Fruit fly (Drosophila melanogaster) whole organism, embryonic: Measurements from ENCODE around the gene Upf1.

Source experiments
- Bteb2 ChIP-seq: fragments of 200-800 bp; sonication (Bioruptor generic); optimal IDR thresholded peaks from 2 replicates; lab custom pipeline; 2016; ENCODE audit warnings: missing biosample characterization, missing genetic modification characterization
- C15 ChIP-seq: fragments of 200-800 bp; sonication (Bioruptor generic); IDR thresholded peaks from 3 replicates; pipeline ENCODE4 v1.3.6; 2022; ENCODE audit warnings: missing biosample characterization, missing genetic modification characterization
- CG10147 ChIP-seq: fragments of 200-800 bp; sonication (Bioruptor generic); optimal IDR thresholded peaks from 2 replicates; lab custom pipeline; 2019; ENCODE audit warnings: missing biosample characterization, mild to moderate bottlenecking, missing genetic modification characterization, moderate library complexity
- CG11504 ChIP-seq: fragments of 200-800 bp; sonication (Bioruptor generic); optimal IDR thresholded peaks from 3 replicates; lab custom pipeline; 2019; ENCODE audit warnings: missing biosample characterization, mild to moderate bottlenecking, missing genetic modification characterization, moderate library complexity
- CG12744 ChIP-seq: fragments of 200-800 bp; sonication (Bioruptor generic); optimal IDR thresholded peaks from 2 replicates; lab custom pipeline; 2016; ENCODE audit warnings: missing biosample characterization, missing genetic modification characterization
- CG13624 ChIP-seq: fragments of 200-800 bp; sonication (Bioruptor generic); optimal IDR thresholded peaks from 2 replicates; lab custom pipeline; 2016; ENCODE audit warnings: missing biosample characterization, missing genetic modification characterization
- CG14860 ChIP-seq: fragments of 200-800 bp; sonication (Bioruptor generic); IDR thresholded peaks from 3 replicates; pipeline ENCODE4 v1.3.6; 2022; ENCODE audit warnings: missing biosample characterization, missing genetic modification characterization; ENCODE audit not compliant: partially characterized antibody
- CG18262 ChIP-seq: fragments of 200-800 bp; optimal IDR thresholded peaks from 3 replicates; lab custom pipeline; 2019; ENCODE audit warnings: missing biosample characterization, mild to moderate bottlenecking, missing genetic modification characterization, moderate library complexity
- CG18619 ChIP-seq: fragments of 200-800 bp; sonication (Bioruptor generic); optimal IDR thresholded peaks from 3 replicates; lab custom pipeline; 2017; ENCODE audit warnings: missing biosample characterization, mild to moderate bottlenecking, missing genetic modification characterization
- CG2116 ChIP-seq: fragments of 200-800 bp; sonication (Bioruptor generic); optimal IDR thresholded peaks from 3 replicates; lab custom pipeline; 2018; ENCODE audit warnings: missing biosample characterization, mild to moderate bottlenecking, missing genetic modification characterization
- CG2712 ChIP-seq: fragments of 200-800 bp; optimal IDR thresholded peaks from 3 replicates; lab custom pipeline; 2019; ENCODE audit warnings: missing biosample characterization, mild to moderate bottlenecking, missing genetic modification characterization, moderate library complexity
- CG2889 ChIP-seq: fragments of 200-800 bp; sonication (Bioruptor generic); IDR thresholded peaks from 3 replicates; pipeline ENCODE4 v1.3.6; 2022; ENCODE audit warnings: missing biosample characterization, missing genetic modification characterization
- CG3065 ChIP-seq: fragments of 200-800 bp; sonication (Bioruptor generic); optimal IDR thresholded peaks from 2 replicates; lab custom pipeline; 2016; ENCODE audit warnings: missing biosample characterization, missing genetic modification characterization
- CG33213 ChIP-seq: fragments of 200-800 bp; sonication (Bioruptor generic); optimal IDR thresholded peaks from 3 replicates; lab custom pipeline; 2016; ENCODE audit warnings: missing biosample characterization, missing genetic modification characterization
- CG3726 ChIP-seq: fragments of 200-800 bp; sonication (Bioruptor generic); IDR thresholded peaks from 3 replicates; pipeline ENCODE4, ENCODE4 v1.3.6; 2022; ENCODE audit warnings: missing biosample characterization, missing genetic modification characterization
- CG4328 ChIP-seq: fragments of 200-800 bp; sonication (Bioruptor generic); optimal IDR thresholded peaks from 3 replicates; lab custom pipeline; 2017; ENCODE audit warnings: missing biosample characterization, missing genetic modification reagents, missing genetic modification characterization
- CG4424 ChIP-seq: fragments of 200-800 bp; sonication (Bioruptor generic); optimal IDR thresholded peaks from 3 replicates; lab custom pipeline; 2016; ENCODE audit warnings: missing biosample characterization, missing genetic modification characterization
- CG5245 ChIP-seq: fragments of 200-800 bp; sonication (Bioruptor generic); optimal IDR thresholded peaks from 3 replicates; lab custom pipeline; 2016; ENCODE audit warnings: missing biosample characterization, missing genetic modification characterization
- CG6689 ChIP-seq: fragments of 200-800 bp; sonication (Bioruptor generic); IDR thresholded peaks from 2 replicates; pipeline ENCODE4 v1.3.6; 2022; ENCODE audit warnings: missing biosample characterization, missing genetic modification characterization
- CG9437 ChIP-seq: fragments of 200-800 bp; sonication (Bioruptor generic); optimal IDR thresholded peaks from 2 replicates; lab custom pipeline; 2018; ENCODE audit warnings: missing biosample characterization, mild to moderate bottlenecking, missing genetic modification characterization
- CG9817 ChIP-seq: fragments of 200-800 bp; sonication (Bioruptor generic); optimal IDR thresholded peaks from 2 replicates; lab custom pipeline; 2018; ENCODE audit warnings: missing biosample characterization, mild to moderate bottlenecking, missing genetic modification characterization, moderate library complexity
- CHES-1-like ChIP-seq: fragments of 200-800 bp; sonication (Bioruptor generic); optimal IDR thresholded peaks from 2 replicates; lab custom pipeline; 2016; ENCODE audit warnings: missing biosample characterization, missing genetic modification characterization
- Dfd ChIP-seq, 2 experiments: fragments of >200 bp; optimal IDR thresholded peaks; 2 replicates each; lab custom pipeline; 2017; ENCODE audit warnings: missing biosample characterization in 2 of 2, missing genetic modification characterization in 2 of 2
- Gsc ChIP-seq: fragments of 200-800 bp; sonication (Bioruptor generic); IDR thresholded peaks from 2 replicates; pipeline ENCODE4 v1.3.6; 2022; ENCODE audit warnings: missing biosample characterization, missing genetic modification characterization
- HLHmδ ChIP-seq: fragments of 200-800 bp; sonication (Bioruptor generic); optimal IDR thresholded peaks from 2 replicates; lab custom pipeline; 2018; ENCODE audit warnings: missing biosample characterization, mild to moderate bottlenecking, missing genetic modification characterization, moderate library complexity
- NC2β ChIP-seq: fragments of 200-800 bp; sonication (Bioruptor generic); optimal IDR thresholded peaks from 2 replicates; lab custom pipeline; 2016; ENCODE audit warnings: missing biosample characterization, missing genetic modification characterization
- Optix ChIP-seq: fragments of 200-800 bp; sonication (Bioruptor generic); IDR thresholded peaks from 3 replicates; pipeline ENCODE4 v1.3.6; 2022; ENCODE audit warnings: missing biosample characterization, missing genetic modification characterization
- Scr ChIP-seq: fragments of 200-800 bp; sonication (Bioruptor generic); IDR thresholded peaks from 2 replicates; pipeline ENCODE4 v1.3.6; 2022; ENCODE audit warnings: missing biosample characterization, missing genetic modification characterization; ENCODE audit not compliant: partially characterized antibody
- Six4 ChIP-seq: fragments of 200-800 bp; sonication (Bioruptor generic); optimal IDR thresholded peaks from 2 replicates; lab custom pipeline; 2016; ENCODE audit warnings: missing biosample characterization, missing genetic modification characterization
- Sox102F ChIP-seq: fragments of 200-800 bp; sonication (Bioruptor generic); optimal IDR thresholded peaks from 2 replicates; lab custom pipeline; 2018; ENCODE audit warnings: missing biosample characterization, mild to moderate bottlenecking, missing genetic modification characterization, moderate library complexity
- Tbp ChIP-seq: fragments of >200 bp; optimal IDR thresholded peaks from 2 replicates; lab custom pipeline; 2018; ENCODE audit warnings: missing biosample characterization, missing genetic modification characterization
- Xrp1 ChIP-seq: fragments of 200-800 bp; sonication (Bioruptor generic); IDR thresholded peaks from 2 replicates; pipeline ENCODE4 v1.3.6; 2022; ENCODE audit warnings: missing biosample characterization, missing genetic modification characterization
- btn ChIP-seq: fragments of 200-800 bp; sonication (Bioruptor generic); optimal IDR thresholded peaks from 2 replicates; lab custom pipeline; 2016; ENCODE audit warnings: missing biosample characterization, missing genetic modification characterization
- da ChIP-seq: fragments of 200-800 bp; sonication (Bioruptor generic); optimal IDR thresholded peaks from 2 replicates; lab custom pipeline; 2016; ENCODE audit warnings: missing biosample characterization, missing genetic modification characterization
- eve ChIP-seq, 2 experiments: fragments of >200 bp; optimal IDR thresholded peaks; 2 replicates each; lab custom pipeline; 2017; ENCODE audit warnings: missing biosample characterization in 2 of 2, missing genetic modification characterization in 2 of 2
- fd96Cb ChIP-seq: fragments of 200-800 bp; sonication (Bioruptor generic); optimal IDR thresholded peaks from 2 replicates; lab custom pipeline; 2018; ENCODE audit warnings: missing biosample characterization, mild to moderate bottlenecking, missing genetic modification characterization, moderate library complexity
- gro ChIP-seq: fragments of 200-800 bp; sonication (Bioruptor generic); optimal IDR thresholded peaks from 2 replicates; lab custom pipeline; 2016; ENCODE audit warnings: missing biosample characterization, missing genetic modification characterization
- gsb-n ChIP-seq: fragments of 200-800 bp; sonication (Bioruptor generic); optimal IDR thresholded peaks from 3 replicates; lab custom pipeline; 2018; ENCODE audit warnings: missing biosample characterization, mild to moderate bottlenecking, missing genetic modification characterization
- hb ChIP-seq: fragments of 200-800 bp; sonication (Bioruptor generic); IDR thresholded peaks from 3 replicates; pipeline ENCODE4 v1.3.6; 2022; ENCODE audit warnings: missing biosample characterization, missing genetic modification characterization; ENCODE audit not compliant: partially characterized antibody
- hbn ChIP-seq: fragments of 200-800 bp; sonication (Bioruptor generic); IDR thresholded peaks from 2 replicates; pipeline ENCODE4 v1.3.6; 2022; ENCODE audit warnings: missing biosample characterization, missing genetic modification characterization; ENCODE audit not compliant: partially characterized antibody
- jigr1 ChIP-seq: fragments of 200-800 bp; sonication (Bioruptor generic); IDR thresholded peaks from 3 replicates; pipeline ENCODE4 v1.3.6; 2022; ENCODE audit warnings: missing biosample characterization, missing genetic modification characterization
- mam ChIP-seq: fragments of 200-800 bp; sonication (Bioruptor generic); optimal IDR thresholded peaks from 3 replicates; lab custom pipeline; 2016; ENCODE audit warnings: missing biosample characterization, missing genetic modification characterization
- nom ChIP-seq: fragments of 200-800 bp; sonication (Bioruptor generic); optimal IDR thresholded peaks from 2 replicates; lab custom pipeline; 2017; ENCODE audit warnings: missing biosample characterization, missing genetic modification characterization, mild to moderate bottlenecking, moderate library complexity, missing genetic modification reagents
- org-1 ChIP-seq: fragments of 200-800 bp; sonication (Bioruptor generic); optimal IDR thresholded peaks from 2 replicates; lab custom pipeline; 2017; ENCODE audit warnings: missing biosample characterization, missing genetic modification characterization
- pan ChIP-seq, 4 experiments: fragments of >200 bp in 3 of 4; fragments of 200-800 bp in 1 of 4; sonication (Bioruptor generic) in 1 of 4; optimal IDR thresholded peaks in 3 of 4; IDR thresholded peaks in 1 of 4; 2 replicates each; pipeline versions ENCODE4 v1.3.6 to Lab custom; 2017 to 2022; ENCODE audit warnings: missing biosample characterization in 2 of 4, missing genetic modification characterization in 2 of 4, mixed read lengths in 1 of 4
- psq ChIP-seq: fragments of 200-800 bp; sonication (Bioruptor generic); optimal IDR thresholded peaks from 2 replicates; lab custom pipeline; 2017; ENCODE audit warnings: missing biosample characterization, missing genetic modification characterization
- sd ChIP-seq: fragments of 200-800 bp; sonication (Bioruptor generic); optimal IDR thresholded peaks from 3 replicates; lab custom pipeline; 2018; ENCODE audit warnings: missing biosample characterization, mild to moderate bottlenecking, missing genetic modification characterization, moderate library complexity
- sens ChIP-seq: fragments of 200-800 bp; sonication (Bioruptor generic); peaks from one replicate; lab custom pipeline; 2016; ENCODE audit warnings: missing biosample characterization, missing genetic modification characterization
- so ChIP-seq: fragments of 200-800 bp; sonication (Bioruptor generic); IDR thresholded peaks from 3 replicates; pipeline ENCODE4 v1.3.6; 2022; ENCODE audit warnings: missing biosample characterization, missing genetic modification characterization
- trem ChIP-seq: fragments of 200-800 bp; optimal IDR thresholded peaks from 3 replicates; lab custom pipeline; 2019; ENCODE audit warnings: missing biosample characterization, mild to moderate bottlenecking, missing genetic modification characterization, moderate library complexity
- wdn ChIP-seq: fragments of 200-800 bp; sonication (Bioruptor generic); IDR thresholded peaks from 2 replicates; pipeline ENCODE4 v1.3.6; 2022; ENCODE audit warnings: missing biosample characterization, missing genetic modification characterization

The Upf1 gene

dm6 chrX:11886976-11887375, 18.2 kb downstream of the Upf1 start, which contains the start of the genes CG10353 and SelG (continued):
- TF ChIP-seq Sox102F (GFP tag; lab: Kevin White, UChicago), result no peak
- TF ChIP-seq CG2116, result peak; percentile 63
- TF ChIP-seq NC2β (GFP tag; lab: Kevin White, UChicago), result peak; percentile 62
- TF ChIP-seq psq (GFP tag; lab: Kevin White, UChicago), result no peak
- TF ChIP-seq org-1 (GFP tag; lab: Kevin White, UChicago), result no peak
- TF ChIP-seq C15, result no peak
- TF ChIP-seq fd96Cb, result no peak
- TF ChIP-seq hbn (GFP tag; lab: Robert Waterston, UW), result peak; percentile 86
- no peak for TF ChIP-seq CG18619 (GFP tag; lab: Kevin White, UChicago)
- no peak for TF ChIP-seq Six4 (GFP tag; lab: Kevin White, UChicago)
- TF ChIP-seq Scr (GFP tag; lab: Robert Waterston, UW), result peak; percentile 80
- 0 out of 2 replicates have a peak, but pooled peaks have one; percentile 29 for TF ChIP-seq wdn (GFP tag; lab: Robert Waterston, UW)
- peak; percentile 70 for TF ChIP-seq CHES-1-like (GFP tag; lab: Kevin White, UChicago)
- TF ChIP-seq CG6689 (GFP tag; lab: Robert Waterston, UW), result no peak
- peak; percentile 41 for TF ChIP-seq Bteb2 (GFP tag; lab: Kevin White, UChicago)
- TF ChIP-seq CG5245, result no peak
- TF ChIP-seq CG3065 (GFP tag; lab: Kevin White, UChicago), result no peak
- no peak for TF ChIP-seq CG9817
- no peak for TF ChIP-seq Optix
- peak; percentile 72 for TF ChIP-seq mam (GFP tag; lab: Kevin White, UChicago)
- TF ChIP-seq CG4424 (GFP tag; lab: Kevin White, UChicago), result peak; percentile 27
- TF ChIP-seq pan (optimal IDR thresholded peaks at IDR 0.05; lab: Kevin White, UChicago), result no peak
- peak in 1 of 2 experiments; percentile 21 for TF ChIP-seq pan (GFP tag; optimal IDR thresholded peaks at IDR 0.05 in 1 of 2, IDR thresholded peaks at IDR 0.05 in 1 of 2)
- no peak for TF ChIP-seq jigr1 (GFP tag; lab: Robert Waterston, UW)
- TF ChIP-seq Dfd (GFP tag; optimal IDR thresholded peaks at IDR 0.05; lab: Kevin White, UChicago), result no peak
- TF ChIP-seq hb, result peak; percentile 75
- no peak for TF ChIP-seq nom (GFP tag; lab: Kevin White, UChicago)
- no peak for TF ChIP-seq CG10147
- peak; percentile 61 for TF ChIP-seq CG2712
- TF ChIP-seq CG3726 (GFP tag; lab: Robert Waterston, UW), result no peak
- TF ChIP-seq CG11504 (tag; lab: Kevin White, UChicago), result peak; percentile 48
- TF ChIP-seq CG13624 (GFP tag; lab: Kevin White, UChicago), result peak; percentile 59
- no peak for TF ChIP-seq Xrp1
- TF ChIP-seq btn (GFP tag; lab: Kevin White, UChicago), result no peak
- TF ChIP-seq Gsc (GFP tag; lab: Robert Waterston, UW), result no peak
- TF ChIP-seq gsb-n (tag; lab: Kevin White, UChicago), result no peak
- no peak for TF ChIP-seq CG12744 (GFP tag; lab: Kevin White, UChicago)
- peak; percentile 58 for TF ChIP-seq sd
- TF ChIP-seq CG33213, result peak; percentile 57
- TF ChIP-seq sens (GFP tag; lab: Kevin White, UChicago), result peak; percentile 85
- no peak for TF ChIP-seq CG9437 (GFP tag; lab: Kevin White, UChicago)
- no peak for TF ChIP-seq so (GFP tag; lab: Robert Waterston, UW)
- TF ChIP-seq CG14860 (GFP tag; lab: Robert Waterston, UW), result peak; percentile 65
- no peak for TF ChIP-seq CG2889 (GFP tag; lab: Robert Waterston, UW)
- TF ChIP-seq trem (tag; lab: Kevin White, UChicago), result peak; percentile 58
- TF ChIP-seq gro (GFP tag; lab: Kevin White, UChicago), result peak; percentile 50
- peak; percentile 18 for TF ChIP-seq CG18262 (tag; lab: Kevin White, UChicago)
- TF ChIP-seq CG4328, result no peak
- no peak for TF ChIP-seq HLHmδ
- no peak for TF ChIP-seq eve (GFP tag; optimal IDR thresholded peaks at IDR 0.05; lab: Kevin White, UChicago)
- no peak for TF ChIP-seq Tbp (GFP tag; lab: Kevin White, UChicago)
- no peak for TF ChIP-seq da (GFP tag; lab: Kevin White, UChicago)
